Worm (Caenorhabditis elegans): ENCODE results near the gene elp-1.

- TF ChIP-seq F13C5.2 (tag; optimal IDR thresholded peaks at IDR 0.05) = no peak
- TF ChIP-seq ceh-36 (tag; optimal IDR thresholded peaks at IDR 0.05) = no peak
- no peak for TF ChIP-seq hnd-1 (tag; optimal IDR thresholded peaks at IDR 0.05)
- TF ChIP-seq hmbx-1 (tag; optimal IDR thresholded peaks at IDR 0.05) = no peak
- TF ChIP-seq ama-1 (optimal IDR thresholded peaks at IDR 0.05) = no peak
- TF ChIP-seq flt-1 (GFP tag; IDR thresholded peaks at IDR 0.05) = no peak
- no peak for TF ChIP-seq ceh-13 (GFP tag; optimal IDR thresholded peaks at IDR 0.05)
- TF ChIP-seq pes-1 (GFP tag; IDR thresholded peaks at IDR 0.05) = no peak
- TF ChIP-seq hmg-4 (GFP tag; optimal IDR thresholded peaks at IDR 0.05) = no peak
- TF ChIP-seq tbx-11 (GFP tag; IDR thresholded peaks at IDR 0.05) = no peak
- no peak for TF ChIP-seq B0310.2 (tag; optimal IDR thresholded peaks at IDR 0.05)
- no peak for TF ChIP-seq aly-1 (tag; optimal IDR thresholded peaks at IDR 0.05)
- no peak for TF ChIP-seq sea-1 (GFP tag; conservative IDR thresholded peaks at IDR 0.05)
Observed at ce11 chrV:20785848-20786225, 15.9 kb upstream of the elp-1 start.

Measured in whole organism, early embryonic.